Fruit fly (Drosophila melanogaster): ENCODE measurements around the gene CG43445.

Gene CG43445

DNA sequence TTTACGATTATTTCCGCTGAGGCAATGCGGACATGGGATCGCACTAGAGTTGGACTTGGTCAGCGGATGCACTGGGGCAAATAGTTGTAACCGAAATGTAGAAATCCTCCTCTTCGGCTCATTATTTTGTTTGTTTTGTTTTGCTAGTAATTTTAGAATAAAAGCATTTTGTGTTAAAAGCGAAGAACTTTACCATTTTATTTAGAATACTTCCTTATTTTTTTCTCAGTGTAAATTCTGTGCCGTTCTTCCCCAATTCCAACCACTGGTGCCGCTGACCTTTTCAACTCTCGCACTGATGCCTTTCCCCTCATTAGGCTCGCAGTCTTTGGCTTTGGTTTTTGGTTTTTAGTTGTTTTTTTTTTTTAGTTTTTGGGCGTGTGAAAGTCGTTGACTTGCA is 35.1 kb downstream of the CG43445 start (continued):
- TF ChIP-seq peb (GFP tag; IDR thresholded peaks at IDR 0.05) (0 out of 2 replicates have a peak, but pooled peaks have one; percentile 30), vnd (GFP tag; IDR thresholded peaks at IDR 0.05; ENCODE audit: partially characterized antibody) (no peak), CG30020 (tag; optimal IDR thresholded peaks at IDR 0.05) (no peak), luna (GFP tag; optimal IDR thresholded peaks at IDR 0.05) (no peak), CG4424 (GFP tag; optimal IDR thresholded peaks at IDR 0.05) (peak; percentile 73), CG9609 (GFP tag; optimal IDR thresholded peaks at IDR 0.05) (peak; percentile 27), esg (GFP tag; conservative IDR thresholded peaks at IDR 0.05) (0 out of 2 replicates have a peak, but pooled peaks have one; percentile 17), CG6254 (GFP tag; optimal IDR thresholded peaks at IDR 0.05) (peak; percentile 60), jigr1 (GFP tag; IDR thresholded peaks at IDR 0.05) (no peak), btn (GFP tag; optimal IDR thresholded peaks at IDR 0.05) (no peak), HLHmδ (GFP tag; optimal IDR thresholded peaks at IDR 0.05) (no peak), CG10565 (GFP tag; optimal IDR thresholded peaks at IDR 0.05) (no peak), CG14014 (GFP tag; IDR thresholded peaks at IDR 0.05) (no peak), croc (GFP tag; conservative IDR thresholded peaks at IDR 0.05) (peak; percentile 50; the same call in 2 of the 3 replicates), CG5180 (GFP tag; optimal IDR thresholded peaks at IDR 0.05) (no peak), BtbVII (GFP tag; optimal IDR thresholded peaks at IDR 0.05) (no peak), CG10366 (GFP tag; IDR thresholded peaks at IDR 0.05) (0 out of 2 replicates have a peak, but pooled peaks have one; percentile 13), pb (GFP tag; optimal IDR thresholded peaks at IDR 0.05) (no peak), CG14965 (GFP tag; optimal IDR thresholded peaks at IDR 0.05; ENCODE audit: borderline replicate concordance) (no peak), kni (GFP tag; optimal IDR thresholded peaks at IDR 0.05) (no peak), slp2 (GFP tag; optimal IDR thresholded peaks at IDR 0.05) (peak; percentile 4), gem (tag; optimal IDR thresholded peaks at IDR 0.05) (peak; percentile 70), hkb (optimal IDR thresholded peaks at IDR 0.05) (no peak), hkb (GFP tag; IDR thresholded peaks at IDR 0.05) (peak; percentile 52), Sox100B (GFP tag; optimal IDR thresholded peaks at IDR 0.05) (peak; percentile 12), Vsx1 (GFP tag; optimal IDR thresholded peaks at IDR 0.05) (no peak), CG18011 (GFP tag; optimal IDR thresholded peaks at IDR 0.05) (no peak), twi (tag; optimal IDR thresholded peaks at IDR 0.05) (no peak), Atf-2 (GFP tag; optimal IDR thresholded peaks at IDR 0.05) (peak; percentile 59), CG12769 (tag; optimal IDR thresholded peaks at IDR 0.05) (no peak), trem (tag; optimal IDR thresholded peaks at IDR 0.05) (peak; percentile 55), hb (GFP tag; IDR thresholded peaks at IDR 0.05; ENCODE audit: partially characterized antibody) (no peak), CG11723 (GFP tag; optimal IDR thresholded peaks at IDR 0.05) (no peak)

DNA sequence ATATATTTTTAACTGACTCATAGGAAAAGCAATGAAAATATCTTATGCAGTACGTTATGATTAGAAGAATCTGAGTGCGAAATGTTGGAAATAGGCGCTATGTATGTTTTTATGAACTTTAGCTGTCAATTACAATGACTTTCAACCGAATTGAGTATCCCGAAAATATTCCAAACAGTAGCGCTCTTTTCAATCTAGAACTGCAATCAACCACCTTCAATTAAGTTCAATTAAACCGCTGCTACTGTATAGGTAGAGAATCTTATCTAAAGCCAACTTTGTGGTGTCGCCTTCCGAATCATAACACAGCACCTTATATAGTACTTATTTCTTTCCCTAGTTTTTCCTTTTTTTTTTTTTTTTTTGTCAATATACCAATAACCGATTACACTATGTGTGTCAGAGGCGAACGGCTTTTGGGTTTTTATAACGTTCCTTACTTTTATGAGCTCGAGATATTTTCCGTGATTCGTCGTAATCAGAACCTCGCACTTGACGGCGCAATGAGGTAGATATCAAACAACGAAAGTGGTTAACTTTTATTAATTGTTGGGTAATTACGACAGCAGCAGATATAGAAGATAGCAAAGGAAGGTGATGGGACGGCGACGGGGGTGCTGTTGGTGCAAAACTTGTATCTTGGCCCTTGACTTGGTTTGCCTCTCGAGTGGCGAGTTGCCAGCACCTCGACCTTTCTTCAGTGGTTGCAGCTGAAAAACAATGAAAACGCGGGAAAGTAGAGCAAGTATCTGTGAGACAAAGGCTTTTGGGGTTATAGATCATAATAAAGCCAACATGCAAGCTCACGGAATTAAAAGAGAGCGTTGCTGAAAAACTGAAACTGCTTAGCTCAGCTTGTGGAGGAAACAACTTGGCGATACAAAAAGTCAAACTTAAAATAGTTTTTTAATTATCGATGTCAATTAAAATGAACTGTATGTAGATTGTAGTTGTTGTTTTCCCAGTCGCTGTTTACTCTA is 37.3 kb downstream of the CG43445 start:
- no peak for TF ChIP-seq CG2889 (GFP tag; IDR thresholded peaks at IDR 0.05)
- TF ChIP-seq CG3726 (GFP tag; IDR thresholded peaks at IDR 0.05): no peak
- no peak for TF ChIP-seq tio (GFP tag; optimal IDR thresholded peaks at IDR 0.05)
- TF ChIP-seq Atf6 (GFP tag; IDR thresholded peaks at IDR 0.05): no peak
- TF ChIP-seq bbx (GFP tag; IDR thresholded peaks at IDR 0.05; ENCODE audit: partially characterized antibody): no peak
- peak; percentile 81 for TF ChIP-seq sens-2 (GFP tag; IDR thresholded peaks at IDR 0.05)
- peak; percentile 59 for TF ChIP-seq Med (GFP tag)
- no peak for TF ChIP-seq h (optimal IDR thresholded peaks at IDR 0.05)
- no peak for TF ChIP-seq CG3995 (GFP tag; optimal IDR thresholded peaks at IDR 0.05)
- TF ChIP-seq crc (GFP tag; optimal IDR thresholded peaks at IDR 0.05): no peak
- TF ChIP-seq toy (GFP tag; IDR thresholded peaks at IDR 0.05): no peak
- TF ChIP-seq CG12391 (tag; optimal IDR thresholded peaks at IDR 0.05): no peak
- TF ChIP-seq H15 (GFP tag; IDR thresholded peaks at IDR 0.05): no peak
- TF ChIP-seq so (GFP tag; IDR thresholded peaks at IDR 0.05): no peak
- TF ChIP-seq CG32532 (GFP tag; IDR thresholded peaks at IDR 0.05): no peak
- TF ChIP-seq CG8388 (GFP tag; optimal IDR thresholded peaks at IDR 0.05): no peak
- no peak for TF ChIP-seq CG10321 (GFP tag; IDR thresholded peaks at IDR 0.05)
- peak in 1 of 2 experiments; percentile 58 for TF ChIP-seq Pdp1 (GFP tag; optimal IDR thresholded peaks at IDR 0.05)

Data from whole organism, embryonic.